Worm (Caenorhabditis elegans): ENCODE results near the gene dpyd-1.
A peak's percentile ranks its signal among the peaks of the same experiment; 100 is the strongest.

- TF ChIP-seq zip-11 (GFP tag; IDR thresholded peaks at IDR 0.05) = no peak
- peak; percentile 0 for TF ChIP-seq lin-13 (GFP tag; optimal IDR thresholded peaks at IDR 0.05)
- peak; percentile 36 for TF ChIP-seq attf-4 (tag; optimal IDR thresholded peaks at IDR 0.05)
- TF ChIP-seq ZK546.5 (tag; optimal IDR thresholded peaks at IDR 0.05) = no peak
- TF ChIP-seq ama-1 (optimal IDR thresholded peaks at IDR 0.05) = no peak
- TF ChIP-seq arid-1 (GFP tag; conservative IDR thresholded peaks at IDR 0.05) = no peak
- no peak for TF ChIP-seq F37D6.2 (tag; optimal IDR thresholded peaks at IDR 0.05)
- no peak for TF ChIP-seq nhr-76 (tag; optimal IDR thresholded peaks at IDR 0.05)
- TF ChIP-seq sdz-12 (GFP tag; optimal IDR thresholded peaks at IDR 0.05) = no peak
- no peak for TF ChIP-seq unc-39 (tag; optimal IDR thresholded peaks at IDR 0.05)
- TF ChIP-seq cey-2 (tag; optimal IDR thresholded peaks at IDR 0.05; ENCODE audit: borderline replicate concordance, insufficient read depth) = no peak
- peak; percentile 71 for TF ChIP-seq pqm-1 (tag; optimal IDR thresholded peaks at IDR 0.05)
- no peak for TF ChIP-seq ztf-11 (tag; optimal IDR thresholded peaks at IDR 0.05)
- TF ChIP-seq spr-3 (GFP tag; optimal IDR thresholded peaks at IDR 0.05) = no peak
Measured at ce11 chrX:5475164-5475576, 7.5 kb downstream of the dpyd-1 start.

All from whole organism, L4 larva.